Fruit fly (Drosophila melanogaster): ENCODE data around the gene Rox8.

The Rox8 gene

dm6 chr3R:24093430-24093829 is 45.4 kb upstream of the Rox8 start (continued):
- TF ChIP-seq CG9437 (GFP tag; optimal IDR thresholded peaks at IDR 0.05) (no peak), CG13123 (GFP tag; optimal IDR thresholded peaks at IDR 0.05) (no peak), Hand (GFP tag; optimal IDR thresholded peaks at IDR 0.05) (peak; percentile 38), CG17361 (GFP tag; IDR thresholded peaks at IDR 0.05) (peak; percentile 42; the same call in 1 of the 3 replicates), Lpt (GFP tag; optimal IDR thresholded peaks at IDR 0.05) (no peak), lilli (GFP tag; optimal IDR thresholded peaks at IDR 0.05) (peak; percentile 11), CG1832 (GFP tag; optimal IDR thresholded peaks at IDR 0.05) (no peak), CG1233 (GFP tag; optimal IDR thresholded peaks at IDR 0.05) (no peak), CG14014 (GFP tag; IDR thresholded peaks at IDR 0.05) (no peak), dmrt11E (tag; optimal IDR thresholded peaks at IDR 0.05) (no peak), lab (GFP tag; optimal IDR thresholded peaks at IDR 0.05) (peak; percentile 16), CG30403 (GFP tag; optimal IDR thresholded peaks at IDR 0.05) (peak; percentile 10), croc (GFP tag; conservative IDR thresholded peaks at IDR 0.05) (no peak), bowl (GFP tag; IDR thresholded peaks at IDR 0.05) (no peak), CG30431 (GFP tag; optimal IDR thresholded peaks at IDR 0.05) (no peak), Mad (GFP tag; optimal IDR thresholded peaks at IDR 0.05) (no peak), CG6272 (GFP tag; IDR thresholded peaks at IDR 0.05) (no peak), CG3847 (GFP tag; IDR thresholded peaks at IDR 0.05) (peak; percentile 20; the same call in 1 of the 2 replicates), fd3F (GFP tag; optimal IDR thresholded peaks at IDR 0.05) (peak; percentile 40), CG9727 (GFP tag; optimal IDR thresholded peaks at IDR 0.05) (peak; percentile 22), dysf (GFP tag; IDR thresholded peaks at IDR 0.05) (peak; percentile 45; the same call in 1 of the 3 replicates), crol (GFP tag; IDR thresholded peaks at IDR 0.05) (no peak), CG13287 (GFP tag; IDR thresholded peaks at IDR 0.05; ENCODE audit: partially characterized antibody) (no peak), CG5245 (GFP tag; optimal IDR thresholded peaks at IDR 0.05) (no peak), grn (GFP tag; optimal IDR thresholded peaks at IDR 0.05) (no peak), mld (GFP tag; IDR thresholded peaks at IDR 0.05; ENCODE audit: partially characterized antibody) (no peak), CG7556 (GFP tag; optimal IDR thresholded peaks at IDR 0.05) (peak; percentile 61), CG10431 (GFP tag; optimal IDR thresholded peaks at IDR 0.05) (no peak), CG7987 (GFP tag; optimal IDR thresholded peaks at IDR 0.05) (no peak), CG12104 (GFP tag; optimal IDR thresholded peaks at IDR 0.05) (peak; percentile 7), sr (GFP tag; IDR thresholded peaks at IDR 0.05) (no peak), CG3281 (GFP tag; optimal IDR thresholded peaks at IDR 0.05) (peak; percentile 14), HHEX (GFP tag; optimal IDR thresholded peaks at IDR 0.05) (no peak), CG2199 (GFP tag; IDR thresholded peaks at IDR 0.05) (no peak), grau (tag; optimal IDR thresholded peaks at IDR 0.05) (peak; percentile 63), btn (GFP tag; optimal IDR thresholded peaks at IDR 0.05) (no peak), CG7271 (tag; optimal IDR thresholded peaks at IDR 0.05) (no peak), Dip3 (GFP tag; optimal IDR thresholded peaks at IDR 0.05) (no peak), CG4328 (GFP tag; optimal IDR thresholded peaks at IDR 0.05) (no peak), Adf1 (GFP tag; IDR thresholded peaks at IDR 0.05) (no peak), CG10366 (GFP tag; IDR thresholded peaks at IDR 0.05) (no peak; the same call in 1 of the 2 replicates), CG2678 (tag; optimal IDR thresholded peaks at IDR 0.05) (peak; percentile 14), Pdp1 (GFP tag; optimal IDR thresholded peaks at IDR 0.05) (peak in 1 of 2 experiments; percentile 16), Lhr (GFP tag; optimal IDR thresholded peaks at IDR 0.05) (no peak), salm (tag; optimal IDR thresholded peaks at IDR 0.05) (no peak), disco-r (GFP tag; optimal IDR thresholded peaks at IDR 0.05) (no peak), cato (GFP tag; optimal IDR thresholded peaks at IDR 0.05; ENCODE audit: borderline replicate concordance) (no peak), Rfx (GFP tag; IDR thresholded peaks at IDR 0.05) (peak; percentile 33; the same call in 1 of the 2 replicates), CG9797 (GFP tag; optimal IDR thresholded peaks at IDR 0.05) (no peak), CG10979 (tag; optimal IDR thresholded peaks at IDR 0.05) (no peak), PHDP (tag; optimal IDR thresholded peaks at IDR 0.05) (peak; percentile 44)

Measured in whole organism, embryonic.